Worm (Caenorhabditis elegans) whole organism, young adult: ENCODE data around the gene lron-4.

Source experiments
- B0035.1 ChIP-seq: sonication (generic microtip); optimal IDR thresholded peaks from 2 replicates; lab custom pipeline; 2016; ENCODE audit warnings: missing genetic modification characterization, mild to moderate bottlenecking, missing compliant biosample characterization, missing genotype, missing genetic modification reagents
- B0336.3 ChIP-seq: fragments of 200-800 bp; sonication (Bioruptor generic); IDR thresholded peaks from 2 replicates; pipeline ENCODE4 v1.3.6; 2022; ENCODE audit warnings: missing genetic modification characterization, missing compliant biosample characterization
- C17E4.6 ChIP-seq: fragments of 200-800 bp; sonication (Bioruptor generic); IDR thresholded peaks from 2 replicates; pipeline ENCODE4 v1.3.6; 2022; ENCODE audit warnings: missing genetic modification reagents, missing genetic modification characterization, missing compliant biosample characterization
- D2030.7 ChIP-seq: fragments of 200-800 bp; sonication (Bioruptor generic); IDR thresholded peaks from 2 replicates; pipeline ENCODE4 v1.3.6; 2022; ENCODE audit warnings: missing genetic modification reagents, missing genetic modification characterization, missing compliant biosample characterization
- F22D6.2 ChIP-seq: sonication (generic microtip); optimal IDR thresholded peaks from 2 replicates; lab custom pipeline; 2016; ENCODE audit warnings: mild to moderate bottlenecking, missing genetic modification characterization, missing compliant biosample characterization
- F23B12.7 ChIP-seq: sonication (generic microtip); optimal IDR thresholded peaks from 2 replicates; lab custom pipeline; 2017; ENCODE audit warnings: missing genetic modification characterization, mild to moderate bottlenecking, missing compliant biosample characterization, antibody characterized with exemption, moderate library complexity; ENCODE audit not compliant: insufficient read depth
- F39B2.1 ChIP-seq: fragments of 200-800 bp; sonication (Bioruptor generic); IDR thresholded peaks from 2 replicates; pipeline ENCODE4 v1.3.6; 2022; ENCODE audit warnings: missing genetic modification reagents, missing genetic modification characterization, missing compliant biosample characterization
- F49E8.2 ChIP-seq: sonication (generic microtip); optimal IDR thresholded peaks from 3 replicates; lab custom pipeline; 2017; ENCODE audit warnings: missing genetic modification characterization, mild to moderate bottlenecking, missing compliant biosample characterization, antibody characterized with exemption, moderate library complexity; ENCODE audit not compliant: insufficient read depth
- F52B5.7 ChIP-seq: sonication (generic microtip); optimal IDR thresholded peaks from 2 replicates; lab custom pipeline; 2016; ENCODE audit warnings: mild to moderate bottlenecking, missing genetic modification characterization, missing compliant biosample characterization
- F57A8.1 ChIP-seq: fragments of 200-800 bp; sonication (Bioruptor generic); optimal IDR thresholded peaks from 2 replicates; lab custom pipeline; 2018; ENCODE audit warnings: mild to moderate bottlenecking, missing genetic modification characterization, moderate library complexity, missing compliant biosample characterization
- T07F8.4 ChIP-seq: sonication (generic microtip); optimal IDR thresholded peaks from 2 replicates; lab custom pipeline; 2016; ENCODE audit warnings: mild to moderate bottlenecking, missing genetic modification characterization, moderate library complexity, missing compliant biosample characterization
- Y53G8AR.9 ChIP-seq: fragments of 200-800 bp; sonication (Bioruptor generic); conservative IDR thresholded peaks from 2 replicates; pipeline ENCODE4 v1.3.6; 2022; ENCODE audit warnings: missing genetic modification reagents, missing genetic modification characterization, missing compliant biosample characterization
- Y67H2A.10 ChIP-seq: fragments of 200-800 bp; sonication (Bioruptor generic); conservative IDR thresholded peaks from 2 replicates; pipeline ENCODE4 v1.3.6; 2022; ENCODE audit warnings: missing genetic modification reagents, missing genetic modification characterization, missing compliant biosample characterization
- ama-1 ChIP-seq, 3 experiments: fragments of 150-350 bp in 1 of 3; sonication (generic microtip) in 2 of 3; optimal IDR thresholded peaks; 2 replicates each; lab custom pipeline; 2014 to 2018; ENCODE audit warnings: missing biosample characterization in 2 of 3, missing genetic modification characterization in 2 of 3, missing genetic modification reagents in 2 of 3
- atf-7 ChIP-seq: sonication (generic microtip); optimal IDR thresholded peaks from 2 replicates; lab custom pipeline; 2017; ENCODE audit warnings: mild to moderate bottlenecking, missing genetic modification characterization, missing compliant biosample characterization
- athp-1 ChIP-seq: sonication (generic microtip); optimal IDR thresholded peaks from 2 replicates; lab custom pipeline; 2017; ENCODE audit warnings: mild to moderate bottlenecking, missing genetic modification characterization, missing compliant biosample characterization
- bed-1 ChIP-seq: fragments of 200-800 bp; sonication (Bioruptor generic); IDR thresholded peaks from 2 replicates; pipeline ENCODE4 v1.3.6; 2022; ENCODE audit warnings: missing genetic modification reagents, missing genetic modification characterization, missing compliant biosample characterization
- bed-2 ChIP-seq: fragments of 200-800 bp; sonication (Bioruptor generic); IDR thresholded peaks from 2 replicates; pipeline ENCODE4 v1.3.6; 2022; ENCODE audit warnings: missing genetic modification reagents, missing genetic modification characterization, missing compliant biosample characterization
- ccch-3 ChIP-seq: fragments of 200-800 bp; sonication (Bioruptor generic); optimal IDR thresholded peaks from 2 replicates; lab custom pipeline; 2018; ENCODE audit warnings: mild to moderate bottlenecking, missing genetic modification characterization, missing compliant biosample characterization
- cebp-1 ChIP-seq, 2 experiments: fragments of 200-800 bp in 1 of 2; sonication (Bioruptor generic) in 1 of 2; sonication (generic microtip) in 1 of 2; IDR thresholded peaks in 1 of 2; optimal IDR thresholded peaks in 1 of 2; 2 replicates each; pipeline versions ENCODE4 v1.3.6 to Lab custom; 2017 to 2022; ENCODE audit warnings: missing compliant biosample characterization in 2 of 2, missing genetic modification characterization in 2 of 2, mild to moderate bottlenecking in 1 of 2, missing genetic modification reagents in 1 of 2, moderate library complexity in 1 of 2
- cebp-2 ChIP-seq: fragments of 200-800 bp; sonication (Bioruptor generic); IDR thresholded peaks from 2 replicates; pipeline ENCODE4 v1.3.6; 2022; ENCODE audit warnings: missing genetic modification characterization, missing compliant biosample characterization
- chd-7 ChIP-seq: sonication (generic microtip); optimal IDR thresholded peaks from 2 replicates; lab custom pipeline; 2016; ENCODE audit warnings: mild to moderate bottlenecking, missing genetic modification characterization, moderate library complexity, missing compliant biosample characterization
- die-1 ChIP-seq: sonication (generic microtip); optimal IDR thresholded peaks from 2 replicates; lab custom pipeline; 2016; ENCODE audit warnings: missing genotype, mild to moderate bottlenecking, missing genetic modification characterization, missing compliant biosample characterization
- efl-1 ChIP-seq: fragments of 150-350 bp; optimal IDR thresholded peaks from 2 replicates; lab custom pipeline; 2014; ENCODE audit warnings: missing biosample characterization, missing genetic modification reagents, missing genetic modification characterization
- egrh-3 ChIP-seq: fragments of 200-800 bp; sonication (Bioruptor generic); IDR thresholded peaks from 2 replicates; pipeline ENCODE4 v1.3.6; 2022; ENCODE audit warnings: missing genetic modification reagents, missing genetic modification characterization, missing compliant biosample characterization
- ekl-4 ChIP-seq: fragments of 200-800 bp; sonication (Bioruptor generic); IDR thresholded peaks from 2 replicates; pipeline ENCODE4 v1.3.6; 2022; ENCODE audit warnings: missing genetic modification reagents, missing genetic modification characterization, missing compliant biosample characterization
- ets-4 ChIP-seq: fragments of 200-800 bp; sonication (Bioruptor generic); optimal IDR thresholded peaks from 2 replicates; lab custom pipeline; 2018; ENCODE audit warnings: mild to moderate bottlenecking, missing genetic modification characterization, missing compliant biosample characterization
- hlh-26 ChIP-seq: fragments of 200-800 bp; sonication (Bioruptor generic); conservative IDR thresholded peaks from 2 replicates; pipeline ENCODE4 v1.3.6; 2022; ENCODE audit warnings: missing genetic modification reagents, missing genetic modification characterization, missing compliant biosample characterization
- hsf-1 ChIP-seq: fragments of 200-800 bp; sonication (Bioruptor generic); IDR thresholded peaks from 2 replicates; pipeline ENCODE4 v1.3.6; 2022; ENCODE audit warnings: missing genetic modification reagents, missing genetic modification characterization, missing compliant biosample characterization
- lag-1 ChIP-seq: fragments of 200-800 bp; sonication (Bioruptor generic); IDR thresholded peaks from 2 replicates; pipeline ENCODE4 v1.3.6; 2022; ENCODE audit warnings: missing genetic modification reagents, missing genetic modification characterization, missing compliant biosample characterization
- lin-54 ChIP-seq: fragments of 200-800 bp; sonication (Bioruptor generic); optimal IDR thresholded peaks from 2 replicates; lab custom pipeline; 2018; ENCODE audit warnings: mild to moderate bottlenecking, missing genetic modification characterization, missing compliant biosample characterization
- madf-10 ChIP-seq: sonication (generic microtip); optimal IDR thresholded peaks from 2 replicates; lab custom pipeline; 2016; ENCODE audit warnings: mild to moderate bottlenecking, missing genetic modification characterization, missing compliant biosample characterization
- mcd-1 ChIP-seq: fragments of 200-800 bp; sonication (Bioruptor generic); IDR thresholded peaks from 2 replicates; pipeline ENCODE4 v1.3.6; 2022; ENCODE audit warnings: missing genetic modification reagents, missing genetic modification characterization, missing compliant biosample characterization
- nfya-1 ChIP-seq: sonication (generic microtip); optimal IDR thresholded peaks from 2 replicates; lab custom pipeline; 2017; ENCODE audit warnings: antibody characterized with exemption, missing compliant biosample characterization, missing genetic modification characterization, borderline replicate concordance; ENCODE audit not compliant: insufficient read depth
- nfyb-1 ChIP-seq: fragments of 200-800 bp; sonication (Bioruptor generic); IDR thresholded peaks from 2 replicates; pipeline ENCODE4 v1.3.6; 2022; ENCODE audit warnings: missing genetic modification reagents, missing genetic modification characterization, missing compliant biosample characterization
- nhr-179 ChIP-seq: sonication (generic microtip); optimal IDR thresholded peaks from 2 replicates; lab custom pipeline; 2016; ENCODE audit warnings: mild to moderate bottlenecking, missing genetic modification characterization, missing compliant biosample characterization
- nhr-27 ChIP-seq: fragments of 200-800 bp; sonication (Bioruptor generic); optimal IDR thresholded peaks from 2 replicates; lab custom pipeline; 2018; ENCODE audit warnings: mild to moderate bottlenecking, missing genetic modification characterization, moderate library complexity, missing compliant biosample characterization
- nhr-80 ChIP-seq: sonication (generic microtip); optimal IDR thresholded peaks from 2 replicates; lab custom pipeline; 2016; ENCODE audit warnings: missing genetic modification characterization, missing compliant biosample characterization
- nhr-90 ChIP-seq: sonication (generic microtip); optimal IDR thresholded peaks from 2 replicates; lab custom pipeline; 2016; ENCODE audit warnings: missing genotype, mild to moderate bottlenecking, missing genetic modification characterization, missing compliant biosample characterization
- pha-4 ChIP-seq: fragments of 150-350 bp; sonication (generic microtip); optimal IDR thresholded peaks from 2 replicates; lab custom pipeline; 2014; ENCODE audit warnings: missing biosample characterization, missing genetic modification reagents, missing genetic modification characterization
- snpc-4 ChIP-seq, 5 experiments: fragments of 150-350 bp in 1 of 5; sonication (generic microtip) in 4 of 5; optimal IDR thresholded peaks; 2 replicates each; lab custom pipeline; 2014 to 2018; ENCODE audit warnings: missing genetic modification characterization in 5 of 5, missing biosample characterization in 3 of 5, antibody characterized with exemption in 2 of 5, mild to moderate bottlenecking in 2 of 5, missing compliant biosample characterization in 2 of 5, missing genotype in 2 of 5, moderate library complexity in 2 of 5, missing genetic modification reagents in 1 of 5
- somi-1 ChIP-seq: fragments of 200-800 bp; sonication (Bioruptor generic); optimal IDR thresholded peaks from 2 replicates; lab custom pipeline; 2018; ENCODE audit warnings: mild to moderate bottlenecking, missing genetic modification characterization, missing compliant biosample characterization
- tbx-9 ChIP-seq: sonication (generic microtip); optimal IDR thresholded peaks from 2 replicates; lab custom pipeline; 2016; ENCODE audit warnings: borderline replicate concordance, missing genetic modification characterization, inconsistent platforms, missing compliant biosample characterization
- zfh-2 ChIP-seq: fragments of 200-800 bp; sonication (Bioruptor generic); conservative IDR thresholded peaks from 2 replicates; pipeline ENCODE4 v1.3.6; 2022; ENCODE audit warnings: missing genetic modification reagents, missing genetic modification characterization, missing compliant biosample characterization
- ztf-18 ChIP-seq: sonication (generic microtip); optimal IDR thresholded peaks from 2 replicates; lab custom pipeline; 2016; ENCODE audit warnings: missing genotype, mild to moderate bottlenecking, missing genetic modification characterization, missing compliant biosample characterization
- ztf-3 ChIP-seq: fragments of 200-800 bp; sonication (Bioruptor generic); optimal IDR thresholded peaks from 2 replicates; lab custom pipeline; 2018; ENCODE audit warnings: mild to moderate bottlenecking, missing genetic modification characterization, missing compliant biosample characterization
- ztf-6 ChIP-seq: fragments of 200-800 bp; sonication (Bioruptor generic); IDR thresholded peaks from 2 replicates; pipeline ENCODE4 v1.3.6; 2022; ENCODE audit warnings: missing genetic modification reagents, missing genetic modification characterization, missing compliant biosample characterization

Gene lron-4

ce11 chrII:8091528-8091927 lies 20.4 kb downstream of the lron-4 start (continued):
- TF ChIP-seq F49E8.2 (tag; lab: Kevin White, UChicago) (peak; percentile 25), F22D6.2 (tag; lab: Kevin White, UChicago) (no peak), nfyb-1 (GFP tag; lab: Robert Waterston, UW) (no peak), egrh-3 (GFP tag; lab: Robert Waterston, UW) (no peak), hsf-1 (GFP tag; lab: Robert Waterston, UW) (0 out of 2 replicates have a peak, but pooled peaks have one; percentile 30), somi-1 (GFP tag; lab: Kevin White, UChicago) (no peak), atf-7 (tag; lab: Kevin White, UChicago) (no peak), D2030.7 (GFP tag; lab: Robert Waterston, UW) (peak; percentile 74), T07F8.4 (tag; lab: Kevin White, UChicago) (no peak), F23B12.7 (tag; lab: Kevin White, UChicago) (peak; percentile 77), lag-1 (GFP tag; lab: Robert Waterston, UW) (no peak), bed-1 (GFP tag; lab: Robert Waterston, UW) (no peak), cebp-2 (no peak), ccch-3 (no peak), mcd-1 (GFP tag; lab: Robert Waterston, UW) (peak; percentile 79), ztf-6 (GFP tag; lab: Robert Waterston, UW) (no peak), F57A8.1 (GFP tag; lab: Kevin White, UChicago) (no peak), C17E4.6 (GFP tag; lab: Robert Waterston, UW) (no peak), Y67H2A.10 (no peak), lin-54 (GFP tag; lab: Kevin White, UChicago) (no peak), snpc-4 (GFP tag; optimal IDR thresholded peaks at IDR 0.05; lab: Kevin White, UChicago) (peak; percentile 95), snpc-4 (tag; optimal IDR thresholded peaks at IDR 0.05; lab: Kevin White, UChicago) (peak; percentile 96 to 99 (median 98)), nhr-27 (tag; lab: Kevin White, UChicago) (no peak), efl-1 (GFP tag; lab: Kevin White, UChicago) (no peak), ztf-18 (tag; lab: Kevin White, UChicago) (peak; percentile 80), nhr-179 (tag; lab: Kevin White, UChicago) (no peak), bed-2 (GFP tag; lab: Robert Waterston, UW) (no peak), F39B2.1 (GFP tag; lab: Robert Waterston, UW) (0 out of 2 replicates have a peak, but pooled peaks have one; percentile 38), nfya-1 (tag; lab: Kevin White, UChicago) (no peak), ztf-3 (no peak), F52B5.7 (tag; lab: Kevin White, UChicago) (no peak), ama-1 (optimal IDR thresholded peaks at IDR 0.05; lab: Kevin White, UChicago) (peak; percentile 29), ama-1 (GFP tag; optimal IDR thresholded peaks at IDR 0.05; lab: Kevin White, UChicago) (peak in 1 of 2 experiments; percentile 23), tbx-9 (no peak), ets-4 (GFP tag; lab: Kevin White, UChicago) (no peak), chd-7 (tag; lab: Kevin White, UChicago) (peak; percentile 26), pha-4 (peak; percentile 10), hlh-26 (GFP tag; lab: Robert Waterston, UW) (no peak), madf-10 (peak; percentile 4), die-1 (tag; lab: Kevin White, UChicago) (no peak), athp-1 (tag; lab: Kevin White, UChicago) (no peak), cebp-1 (GFP tag; IDR thresholded peaks at IDR 0.05; lab: Robert Waterston, UW) (peak; percentile 54; the same call in 1 of the 2 replicates), cebp-1 (tag; optimal IDR thresholded peaks at IDR 0.05; lab: Kevin White, UChicago) (peak; percentile 93), Y53G8AR.9 (GFP tag; lab: Robert Waterston, UW) (no peak), nhr-80 (tag; lab: Kevin White, UChicago) (peak; percentile 30), ekl-4 (no peak), B0336.3 (GFP tag; lab: Robert Waterston, UW) (no peak; the same call in 1 of the 2 replicates), nhr-90 (tag; lab: Kevin White, UChicago) (no peak), zfh-2 (GFP tag; lab: Robert Waterston, UW) (no peak), B0035.1 (tag; lab: Kevin White, UChicago) (no peak)
